Worm (Caenorhabditis elegans): Measurements from ENCODE around the gene cnc-8.

DNA sequence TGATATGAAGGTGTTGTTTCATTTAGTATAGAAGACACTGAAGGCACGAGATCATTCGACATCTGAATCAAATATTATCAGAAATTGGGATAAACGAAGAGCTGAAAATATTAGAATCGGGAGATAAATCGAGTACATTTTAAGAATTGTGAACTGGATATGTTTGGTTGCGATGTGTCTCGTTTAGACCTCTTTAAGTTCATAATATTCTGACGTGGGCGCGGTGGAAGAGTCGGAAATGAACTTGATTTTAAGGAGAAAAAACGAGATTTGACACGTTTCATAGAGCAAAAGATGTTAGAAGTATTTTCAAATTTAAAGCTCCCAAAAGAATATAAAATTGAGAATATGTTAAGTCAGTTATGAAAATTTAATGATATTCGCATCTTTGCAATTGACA, 20.8 kb upstream of the cnc-8 start, which contains the start of gene npr-6:
- no peak for TF ChIP-seq nhr-77 (tag; optimal IDR thresholded peaks at IDR 0.05)
- no peak for TF ChIP-seq jun-1 (tag; optimal IDR thresholded peaks at IDR 0.05)
- TF ChIP-seq aly-2 (tag; optimal IDR thresholded peaks at IDR 0.05): no peak
- TF ChIP-seq nhr-20 (tag; optimal IDR thresholded peaks at IDR 0.05): no peak
- TF ChIP-seq lin-35 (GFP tag; optimal IDR thresholded peaks at IDR 0.05): no peak
- no peak for TF ChIP-seq fos-1 (tag; optimal IDR thresholded peaks at IDR 0.05)
